Worm (Caenorhabditis elegans) whole organism, L3 larva: ENCODE data around the gene pst-2.

Source experiments
- R02D3.7 ChIP-seq: fragments of 150-350 bp; optimal IDR thresholded peaks from 2 replicates; lab custom pipeline; 2014; ENCODE audit warnings: missing biosample characterization, missing genetic modification characterization
- ZK546.5 ChIP-seq: sonication (generic microtip); optimal IDR thresholded peaks from 2 replicates; lab custom pipeline; 2017; ENCODE audit warnings: missing biosample characterization, missing genetic modification characterization
- aly-2 ChIP-seq: fragments of 150-350 bp; optimal IDR thresholded peaks from 2 replicates; lab custom pipeline; 2014; ENCODE audit warnings: missing biosample characterization, missing genetic modification characterization
- ama-1 ChIP-seq: fragments of 150-350 bp; optimal IDR thresholded peaks from 2 replicates; lab custom pipeline; 2018
- ceh-16 ChIP-seq: sonication (generic microtip); optimal IDR thresholded peaks from 2 replicates; lab custom pipeline; 2017; ENCODE audit warnings: missing biosample characterization, missing genetic modification characterization
- ceh-28 ChIP-seq: fragments of 150-350 bp; optimal IDR thresholded peaks from 2 replicates; lab custom pipeline; 2014; ENCODE audit warnings: missing biosample characterization, missing genetic modification reagents, missing genetic modification characterization
- daf-12 ChIP-seq: fragments of 150-350 bp; optimal IDR thresholded peaks from 2 replicates; lab custom pipeline; 2014; ENCODE audit warnings: missing biosample characterization, missing genetic modification reagents, missing genetic modification characterization
- elt-1 ChIP-seq: fragments of 150-350 bp; optimal IDR thresholded peaks from 2 replicates; lab custom pipeline; 2014; ENCODE audit warnings: missing biosample characterization, missing genetic modification characterization
- elt-2 ChIP-seq: sonication (generic microtip); optimal IDR thresholded peaks from 2 replicates; lab custom pipeline; 2016; ENCODE audit warnings: missing genetic modification reagents, mild to moderate bottlenecking, missing genetic modification characterization, missing compliant biosample characterization
- elt-3 ChIP-seq, 3 experiments: fragments of 150-350 bp in 1 of 3; sonication (generic microtip) in 2 of 3; optimal IDR thresholded peaks; 2 replicates in 2 of 3; 4 replicates in 1 of 3; lab custom pipeline; 2014 to 2017; ENCODE audit warnings: missing biosample characterization in 3 of 3, missing genetic modification characterization in 3 of 3
- jun-1 ChIP-seq: fragments of 150-350 bp; optimal IDR thresholded peaks from 2 replicates; lab custom pipeline; 2014; ENCODE audit warnings: missing biosample characterization, missing genetic modification reagents, missing genetic modification characterization
- lin-15B ChIP-seq: fragments of 150-350 bp; optimal IDR thresholded peaks from 2 replicates; lab custom pipeline; 2014; ENCODE audit warnings: missing biosample characterization, missing genetic modification characterization
- lin-39 ChIP-seq: fragments of 150-350 bp; optimal IDR thresholded peaks from 2 replicates; lab custom pipeline; 2018; ENCODE audit warnings: missing biosample characterization, missing genetic modification reagents, missing genetic modification characterization
- lsy-12 ChIP-seq: sonication (generic microtip); optimal IDR thresholded peaks from 2 replicates; lab custom pipeline; 2016; ENCODE audit warnings: mild to moderate bottlenecking, missing genetic modification characterization, missing compliant biosample characterization
- nfya-1 ChIP-seq: sonication (generic microtip); optimal IDR thresholded peaks from 2 replicates; lab custom pipeline; 2017; ENCODE audit warnings: missing genetic modification characterization, mild to moderate bottlenecking, missing compliant biosample characterization, antibody characterized with exemption, moderate library complexity; ENCODE audit not compliant: insufficient read depth
- nhr-23 ChIP-seq: fragments of 150-350 bp; optimal IDR thresholded peaks from 2 replicates; lab custom pipeline; 2014; ENCODE audit warnings: missing biosample characterization, missing genetic modification reagents, missing genetic modification characterization
- nhr-25 ChIP-seq: sonication (generic microtip); optimal IDR thresholded peaks from 2 replicates; lab custom pipeline; 2017; ENCODE audit warnings: missing biosample characterization, missing genetic modification characterization
- nhr-28 ChIP-seq: fragments of 150-350 bp; optimal IDR thresholded peaks from 2 replicates; lab custom pipeline; 2014; ENCODE audit warnings: missing biosample characterization, missing genetic modification characterization
- nhr-43 ChIP-seq: sonication (generic microtip); optimal IDR thresholded peaks from 2 replicates; lab custom pipeline; 2016; ENCODE audit warnings: mild to moderate bottlenecking, missing genetic modification characterization, missing compliant biosample characterization; ENCODE audit not compliant: poor library complexity, severe bottlenecking
- nhr-76 ChIP-seq: fragments of 150-350 bp; sonication (generic microtip); optimal IDR thresholded peaks from 5 replicates; lab custom pipeline; 2014; ENCODE audit warnings: missing biosample characterization, missing genetic modification characterization
- pqm-1 ChIP-seq: fragments of 150-350 bp; optimal IDR thresholded peaks from 2 replicates; lab custom pipeline; 2017; ENCODE audit warnings: missing biosample characterization, missing genetic modification characterization, inconsistent platforms
- sea-2 ChIP-seq: fragments of 150-350 bp; sonication (generic microtip); optimal IDR thresholded peaks from 4 replicates; lab custom pipeline; 2014; ENCODE audit warnings: missing biosample characterization, missing genetic modification reagents, missing genetic modification characterization
- skn-1 ChIP-seq: fragments of 150-350 bp; optimal IDR thresholded peaks from 2 replicates; lab custom pipeline; 2014; ENCODE audit warnings: missing biosample characterization, missing genetic modification characterization
- snpc-4 ChIP-seq: fragments of 150-350 bp; optimal IDR thresholded peaks from 2 replicates; lab custom pipeline; 2014; ENCODE audit warnings: missing biosample characterization, missing genetic modification characterization
- zag-1 ChIP-seq: fragments of 150-350 bp; optimal IDR thresholded peaks from 2 replicates; lab custom pipeline; 2014; ENCODE audit warnings: missing biosample characterization, missing genetic modification characterization

The pst-2 gene

DNA sequence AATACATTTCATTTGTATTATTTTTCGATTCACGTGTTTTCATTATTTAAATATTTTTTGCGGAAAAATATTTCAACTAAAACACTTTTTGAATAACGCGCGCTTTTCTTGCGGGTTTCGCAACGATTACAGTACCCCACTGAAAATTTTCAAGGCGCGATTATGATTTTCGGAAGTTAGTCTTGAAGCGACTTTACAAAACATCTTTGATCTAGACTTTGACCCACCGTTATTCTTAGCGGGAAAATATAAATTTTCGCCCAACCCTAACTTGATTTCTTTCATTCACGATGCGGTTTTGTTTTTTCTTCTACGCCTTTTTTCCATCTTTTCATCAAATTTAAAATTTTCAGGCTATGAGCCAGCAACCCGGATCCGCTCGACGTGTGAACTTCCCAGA, 47.6 kb downstream of the pst-2 start, which contains the start of gene egg-1:
Gene egg-1, plus strand, starts transcription at position 354 of the 400 bp plus-strand sequence.
- no peak for TF ChIP-seq nhr-76
- no peak for TF ChIP-seq lsy-12 (tag; lab: Kevin White, UChicago)
- no peak for TF ChIP-seq elt-2 (tag; lab: Kevin White, UChicago)
- TF ChIP-seq ZK546.5 (tag; lab: Kevin White, UChicago): no peak
- TF ChIP-seq elt-3 (tag; optimal IDR thresholded peaks at IDR 0.05; lab: Kevin White, UChicago): no peak
- TF ChIP-seq snpc-4 (tag; lab: Kevin White, UChicago): no peak
- no peak for TF ChIP-seq skn-1 (tag; lab: Kevin White, UChicago)
- no peak for TF ChIP-seq aly-2 (tag; lab: Kevin White, UChicago)
- no peak for TF ChIP-seq ceh-16 (tag; lab: Kevin White, UChicago)
- TF ChIP-seq R02D3.7 (tag; lab: Kevin White, UChicago): no peak
- no peak for TF ChIP-seq nhr-28 (tag; lab: Kevin White, UChicago)
- TF ChIP-seq, all 47 proteins: peak for 0

DNA sequence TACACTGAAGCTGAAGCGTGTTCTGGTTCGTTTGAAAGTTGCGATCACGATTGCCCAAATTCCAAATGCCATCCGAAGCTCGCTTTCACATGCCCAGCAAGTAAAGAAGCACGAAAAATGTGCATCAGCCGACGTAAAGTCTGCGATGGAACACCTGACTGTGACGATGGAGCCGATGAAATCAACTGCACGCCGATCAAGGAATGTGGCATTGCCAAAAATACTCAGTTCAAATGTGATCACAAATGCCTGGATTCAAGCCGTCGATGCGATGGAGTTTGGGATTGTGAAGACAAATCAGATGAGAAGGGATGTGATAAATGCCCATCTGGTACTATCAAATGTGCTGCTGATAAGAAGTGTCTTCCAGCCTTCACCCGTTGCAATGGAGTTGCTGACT, 49.1 kb downstream of the pst-2 start:
- no peak for TF ChIP-seq elt-3 (tag; optimal IDR thresholded peaks at IDR 0.05; lab: Kevin White, UChicago)
- no peak for TF ChIP-seq daf-12 (tag; lab: Kevin White, UChicago)
- no peak for TF ChIP-seq elt-1 (tag; lab: Kevin White, UChicago)
- no peak for TF ChIP-seq ama-1 (lab: Kevin White, UChicago)
- no peak for TF ChIP-seq pqm-1 (tag; lab: Kevin White, UChicago)
- TF ChIP-seq nhr-23: no peak
- no peak for TF ChIP-seq nfya-1 (tag; lab: Kevin White, UChicago)
- TF ChIP-seq zag-1 (tag; lab: Kevin White, UChicago): no peak
- no peak for TF ChIP-seq lin-39
- TF ChIP-seq sea-2 (GFP tag; lab: Kevin White, UChicago): no peak
- TF ChIP-seq, all 47 proteins: peak for 0

DNA sequence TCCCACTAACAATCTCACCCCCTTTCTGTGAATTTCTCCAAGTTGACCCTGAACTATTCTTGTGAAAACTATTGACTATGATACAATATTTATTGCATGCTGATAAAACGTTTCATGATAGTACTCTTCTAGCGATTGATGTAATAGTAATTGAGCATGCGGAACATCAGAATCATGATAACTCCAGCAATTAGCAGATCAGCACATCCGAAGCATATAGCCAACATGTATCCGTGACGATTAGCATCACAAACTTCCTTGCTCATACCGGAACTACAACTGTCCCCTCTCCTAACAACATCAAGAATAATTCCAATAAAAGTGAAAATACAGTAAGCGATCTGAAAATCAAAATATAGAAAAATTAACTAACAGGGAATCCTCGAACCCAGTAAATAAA, 49.8 kb downstream of the pst-2 start:
- no peak for TF ChIP-seq ceh-16 (tag; lab: Kevin White, UChicago)
- no peak for TF ChIP-seq aly-2 (tag; lab: Kevin White, UChicago)
- TF ChIP-seq jun-1 (tag; lab: Kevin White, UChicago): no peak
- no peak for TF ChIP-seq nhr-43 (tag; lab: Kevin White, UChicago)
- no peak for TF ChIP-seq nhr-25 (tag; lab: Kevin White, UChicago)
- no peak for TF ChIP-seq elt-1 (tag; lab: Kevin White, UChicago)
- no peak for TF ChIP-seq R02D3.7 (tag; lab: Kevin White, UChicago)
- no peak for TF ChIP-seq snpc-4 (tag; lab: Kevin White, UChicago)
- no peak for TF ChIP-seq elt-2 (tag; lab: Kevin White, UChicago)
- TF ChIP-seq ceh-28: no peak
- TF ChIP-seq lin-15B: no peak

DNA sequence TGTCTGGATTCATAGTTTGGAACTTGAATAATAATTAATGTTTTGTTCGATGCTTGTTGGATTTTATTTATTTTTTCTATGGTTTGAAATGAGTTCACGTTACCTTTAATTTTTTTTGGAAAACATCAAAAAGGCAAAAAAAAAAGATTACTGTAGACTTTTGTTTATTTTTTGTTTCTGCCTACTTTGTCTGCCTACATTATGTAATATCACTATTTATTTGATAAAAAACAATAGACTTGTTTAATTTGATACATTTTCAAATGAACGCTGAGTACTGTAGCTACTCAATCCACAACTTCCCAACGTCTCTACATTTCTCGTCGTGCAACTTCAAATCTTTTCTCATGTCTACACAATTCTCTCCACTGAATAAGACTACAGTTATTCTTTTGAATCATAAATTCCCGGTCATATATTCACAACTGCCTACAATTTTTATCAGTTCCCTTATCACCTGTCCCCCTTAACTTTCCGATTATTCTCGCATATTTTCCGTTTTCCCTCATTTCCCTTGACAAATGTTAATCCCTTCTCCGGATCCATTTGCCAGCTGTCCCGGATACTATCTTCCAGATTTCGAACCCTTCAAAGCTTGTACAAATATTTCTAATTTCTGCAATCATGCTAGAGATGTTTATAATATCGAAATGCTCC, 50.9 kb downstream of the pst-2 start, which contains the start of the genes B0244.9 and B0244.7:
Gene B0244.9, minus strand, starts transcription at position 51 of the 657 bp plus-strand sequence.
Gene B0244.7, plus strand, starts transcription at position 522 of the 657 bp plus-strand sequence.
- TF ChIP-seq ceh-16 (tag; lab: Kevin White, UChicago): no peak
- TF ChIP-seq elt-2 (tag; lab: Kevin White, UChicago): peak; percentile 55
